Worm (Caenorhabditis elegans): ENCODE measurements around the gene F36H5.4.

ce11 chrII:1712938-1713337 lies 48.7 kb upstream of the F36H5.4 start, which contains the start of gene btb-7:
- no peak for TF ChIP-seq dao-5 (tag; optimal IDR thresholded peaks at IDR 0.05)
- no peak for TF ChIP-seq him-1 (tag; optimal IDR thresholded peaks at IDR 0.05)
- TF ChIP-seq W03F9.2 (tag; optimal IDR thresholded peaks at IDR 0.05): no peak

All from whole organism, L4/young adult.